Fruit fly (Drosophila melanogaster) whole organism, embryonic: Measurements from ENCODE around the gene Drsl1.

ENCODE experiments used
- Antp ChIP-seq: fragments of 200-800 bp; sonication (Bioruptor generic); optimal IDR thresholded peaks from 3 replicates; lab custom pipeline; 2016; ENCODE audit warnings: missing biosample characterization, missing genetic modification characterization
- CG10462 ChIP-seq: fragments of 200-800 bp; sonication (Bioruptor generic); optimal IDR thresholded peaks from 2 replicates; lab custom pipeline; 2016; ENCODE audit warnings: missing biosample characterization, missing genetic modification characterization
- CG12104 ChIP-seq: fragments of 200-800 bp; sonication (Bioruptor generic); optimal IDR thresholded peaks from 3 replicates; lab custom pipeline; 2016; ENCODE audit warnings: missing biosample characterization, missing genetic modification characterization
- CG12744 ChIP-seq: fragments of 200-800 bp; sonication (Bioruptor generic); optimal IDR thresholded peaks from 2 replicates; lab custom pipeline; 2016; ENCODE audit warnings: missing biosample characterization, missing genetic modification characterization
- CG14667 ChIP-seq: fragments of 200-800 bp; sonication (Bioruptor generic); IDR thresholded peaks from 2 replicates; pipeline ENCODE4 v1.3.6; 2022; ENCODE audit warnings: missing biosample characterization, missing genetic modification characterization
- CG15696 ChIP-seq: fragments of 200-800 bp; sonication (Bioruptor generic); optimal IDR thresholded peaks from 2 replicates; lab custom pipeline; 2019; ENCODE audit warnings: missing biosample characterization, mild to moderate bottlenecking, missing genetic modification characterization, moderate library complexity
- CG1792 ChIP-seq: fragments of 200-800 bp; sonication (Bioruptor generic); optimal IDR thresholded peaks from 2 replicates; lab custom pipeline; 2016; ENCODE audit warnings: missing biosample characterization, missing genetic modification characterization
- CG33213 ChIP-seq: fragments of 200-800 bp; sonication (Bioruptor generic); optimal IDR thresholded peaks from 3 replicates; lab custom pipeline; 2016; ENCODE audit warnings: missing biosample characterization, missing genetic modification characterization
- CG6272 ChIP-seq: fragments of 200-800 bp; sonication (Bioruptor generic); IDR thresholded peaks from 2 replicates; pipeline ENCODE4 v1.3.6; 2022; ENCODE audit warnings: missing biosample characterization, missing genetic modification characterization
- CG7745 ChIP-seq: fragments of 200-800 bp; sonication (Bioruptor generic); optimal IDR thresholded peaks from 2 replicates; lab custom pipeline; 2018; ENCODE audit warnings: missing biosample characterization, mild to moderate bottlenecking, missing genetic modification characterization, moderate library complexity
- CG8765 ChIP-seq: fragments of 200-800 bp; sonication (Bioruptor generic); IDR thresholded peaks from 2 replicates; pipeline ENCODE4 v1.3.6; 2022; ENCODE audit warnings: missing biosample characterization, missing genetic modification characterization
- Dip2 ChIP-seq: fragments of 200-800 bp; sonication (Bioruptor generic); IDR thresholded peaks from 2 replicates; pipeline ENCODE4 v1.3.6; 2022; ENCODE audit warnings: missing biosample characterization, missing genetic modification characterization
- E2f1 ChIP-seq: fragments of 200-800 bp; sonication (Bioruptor generic); IDR thresholded peaks from 2 replicates; pipeline ENCODE4 v1.3.6; 2022; ENCODE audit warnings: missing biosample characterization, missing genetic modification characterization
- Ets65A ChIP-seq: fragments of 200-800 bp; sonication (Bioruptor generic); peaks from one replicate; lab custom pipeline; 2016; ENCODE audit warnings: missing biosample characterization, missing genetic modification characterization
- Gug ChIP-seq: fragments of 200-800 bp; sonication (Bioruptor generic); IDR thresholded peaks from 4 replicates; pipeline ENCODE4 v1.3.6; 2022; ENCODE audit warnings: missing biosample characterization, missing genetic modification characterization
- Hr51 ChIP-seq, 2 experiments: fragments of 200-800 bp; sonication (Bioruptor generic); optimal IDR thresholded peaks; 2 replicates in 1 of 2; 3 replicates in 1 of 2; lab custom pipeline; 2016 to 2018; ENCODE audit warnings: missing biosample characterization in 2 of 2, missing genetic modification characterization in 2 of 2, mild to moderate bottlenecking in 1 of 2, moderate library complexity in 1 of 2
- Mad ChIP-seq: fragments of 200-800 bp; sonication (Bioruptor generic); optimal IDR thresholded peaks from 2 replicates; lab custom pipeline; 2016; ENCODE audit warnings: missing biosample characterization, missing genetic modification characterization
- Max ChIP-seq: fragments of 200-800 bp; sonication (Bioruptor generic); optimal IDR thresholded peaks from 2 replicates; lab custom pipeline; 2016; ENCODE audit warnings: missing biosample characterization, mild to moderate bottlenecking, missing genetic modification characterization
- Med ChIP-seq: fragments of 200-800 bp; sonication (Bioruptor generic); peaks from one replicate; lab custom pipeline; 2016; ENCODE audit warnings: missing biosample characterization, missing genetic modification characterization, mild to moderate bottlenecking, inconsistent platforms, moderate library complexity
- NC2α ChIP-seq: fragments of 200-800 bp; sonication (Bioruptor generic); optimal IDR thresholded peaks from 2 replicates; lab custom pipeline; 2016; ENCODE audit warnings: missing biosample characterization, missing genetic modification characterization
- NC2β ChIP-seq: fragments of 200-800 bp; sonication (Bioruptor generic); optimal IDR thresholded peaks from 2 replicates; lab custom pipeline; 2016; ENCODE audit warnings: missing biosample characterization, missing genetic modification characterization
- Nf-YB ChIP-seq: fragments of 200-800 bp; sonication (Bioruptor generic); optimal IDR thresholded peaks from 3 replicates; lab custom pipeline; 2019; ENCODE audit warnings: missing biosample characterization, mild to moderate bottlenecking, missing genetic modification characterization, moderate library complexity
- NfI ChIP-seq: fragments of 200-800 bp; sonication (Bioruptor generic); optimal IDR thresholded peaks from 3 replicates; lab custom pipeline; 2018; ENCODE audit warnings: missing biosample characterization, mild to moderate bottlenecking, missing genetic modification characterization, moderate library complexity
- Oaz ChIP-seq: fragments of 200-800 bp; sonication (Bioruptor generic); IDR thresholded peaks from 2 replicates; pipeline ENCODE4 v1.3.6; 2022; ENCODE audit warnings: missing biosample characterization, missing genetic modification characterization
- Ravus ChIP-seq: fragments of 200-800 bp; sonication (Bioruptor generic); IDR thresholded peaks from 2 replicates; pipeline ENCODE4 v1.3.6; 2022; ENCODE audit warnings: missing biosample characterization, missing genetic modification characterization
- Scr ChIP-seq: fragments of 200-800 bp; sonication (Bioruptor generic); IDR thresholded peaks from 2 replicates; pipeline ENCODE4 v1.3.6; 2022; ENCODE audit warnings: missing biosample characterization, missing genetic modification characterization; ENCODE audit not compliant: partially characterized antibody
- Xbp1 ChIP-seq: fragments of 200-800 bp; sonication (Bioruptor generic); optimal IDR thresholded peaks from 3 replicates; lab custom pipeline; 2016; ENCODE audit warnings: missing biosample characterization, mild to moderate bottlenecking, missing genetic modification characterization
- Xrp1 ChIP-seq: fragments of 200-800 bp; sonication (Bioruptor generic); IDR thresholded peaks from 2 replicates; pipeline ENCODE4 v1.3.6; 2022; ENCODE audit warnings: missing biosample characterization, missing genetic modification characterization
- abd-A ChIP-seq: fragments of 200-800 bp; sonication (Bioruptor generic); optimal IDR thresholded peaks from 3 replicates; lab custom pipeline; 2019; ENCODE audit warnings: missing biosample characterization, mild to moderate bottlenecking, missing genetic modification characterization, moderate library complexity
- az2 ChIP-seq: fragments of 200-800 bp; sonication (Bioruptor generic); optimal IDR thresholded peaks from 3 replicates; lab custom pipeline; 2016; ENCODE audit warnings: missing biosample characterization, missing genetic modification characterization
- bsh ChIP-seq, 2 experiments: fragments of 200-800 bp; sonication (Bioruptor generic); optimal IDR thresholded peaks; 2 replicates each; lab custom pipeline; 2017 to 2018; ENCODE audit warnings: mild to moderate bottlenecking in 2 of 2, missing biosample characterization in 2 of 2, missing genetic modification characterization in 2 of 2, moderate library complexity in 1 of 2
- cg ChIP-seq: fragments of 200-800 bp; sonication (Bioruptor generic); optimal IDR thresholded peaks from 3 replicates; lab custom pipeline; 2019; ENCODE audit warnings: missing biosample characterization, mild to moderate bottlenecking, missing genetic modification characterization, moderate library complexity
- ci ChIP-seq: fragments of 200-800 bp; sonication (Bioruptor generic); IDR thresholded peaks from 3 replicates; pipeline ENCODE4 v1.3.6; 2022; ENCODE audit warnings: missing biosample characterization, missing genetic modification characterization
- da ChIP-seq: fragments of 200-800 bp; sonication (Bioruptor generic); optimal IDR thresholded peaks from 2 replicates; lab custom pipeline; 2016; ENCODE audit warnings: missing biosample characterization, missing genetic modification characterization
- disco-r ChIP-seq: fragments of 200-800 bp; sonication (Bioruptor generic); optimal IDR thresholded peaks from 2 replicates; lab custom pipeline; 2016; ENCODE audit warnings: missing biosample characterization, missing genetic modification characterization
- dysf ChIP-seq: fragments of 200-800 bp; sonication (Bioruptor generic); IDR thresholded peaks from 3 replicates; pipeline ENCODE4 v1.3.6; 2022; ENCODE audit warnings: missing biosample characterization, missing genetic modification characterization
- ewg ChIP-seq: fragments of 200-800 bp; sonication (Bioruptor generic); optimal IDR thresholded peaks from 3 replicates; lab custom pipeline; 2017; ENCODE audit warnings: mild to moderate bottlenecking, missing biosample characterization, missing genetic modification reagents, missing genetic modification characterization
- fd96Cb ChIP-seq: fragments of 200-800 bp; sonication (Bioruptor generic); optimal IDR thresholded peaks from 2 replicates; lab custom pipeline; 2018; ENCODE audit warnings: missing biosample characterization, mild to moderate bottlenecking, missing genetic modification characterization, moderate library complexity
- hbn ChIP-seq: fragments of 200-800 bp; sonication (Bioruptor generic); IDR thresholded peaks from 2 replicates; pipeline ENCODE4 v1.3.6; 2022; ENCODE audit warnings: missing biosample characterization, missing genetic modification characterization; ENCODE audit not compliant: partially characterized antibody
- her ChIP-seq: fragments of 200-800 bp; sonication (Bioruptor generic); optimal IDR thresholded peaks from 2 replicates; lab custom pipeline; 2016; ENCODE audit warnings: missing biosample characterization, missing genetic modification characterization
- kay ChIP-seq: fragments of 200-800 bp; sonication (Bioruptor generic); optimal IDR thresholded peaks from 2 replicates; lab custom pipeline; 2016; ENCODE audit warnings: missing biosample characterization, missing genetic modification characterization
- ken ChIP-seq: fragments of 200-800 bp; sonication (Bioruptor generic); IDR thresholded peaks from 3 replicates; pipeline ENCODE4 v1.3.6; 2022; ENCODE audit warnings: missing biosample characterization, missing genetic modification characterization
- lilli ChIP-seq: fragments of 200-800 bp; sonication (Bioruptor generic); optimal IDR thresholded peaks from 3 replicates; lab custom pipeline; 2016; ENCODE audit warnings: missing biosample characterization, missing genetic modification characterization
- otp ChIP-seq: fragments of 200-800 bp; sonication (Bioruptor generic); IDR thresholded peaks from 3 replicates; pipeline ENCODE4, ENCODE4 v1.3.6; 2022; ENCODE audit warnings: missing biosample characterization, missing genetic modification characterization
- ranshi ChIP-seq: fragments of 200-800 bp; sonication (Bioruptor generic); IDR thresholded peaks from 2 replicates; pipeline ENCODE4 v1.3.6; 2022; ENCODE audit warnings: missing biosample characterization, missing genetic modification characterization
- sc ChIP-seq, 3 experiments: fragments of >200 bp in 2 of 3; fragments of 200-800 bp in 1 of 3; sonication (Bioruptor generic) in 1 of 3; optimal IDR thresholded peaks; 2 replicates in 2 of 3; 3 replicates in 1 of 3; lab custom pipeline; 2017; ENCODE audit warnings: mild to moderate bottlenecking in 1 of 3, missing biosample characterization in 1 of 3, missing genetic modification characterization in 1 of 3, missing genetic modification reagents in 1 of 3
- sisA ChIP-seq: fragments of 200-800 bp; sonication (Bioruptor generic); IDR thresholded peaks from 2 replicates; pipeline ENCODE4 v1.3.6; 2022; ENCODE audit warnings: missing biosample characterization, missing genetic modification characterization
- slou ChIP-seq: fragments of 200-800 bp; sonication (Bioruptor generic); optimal IDR thresholded peaks from 3 replicates; lab custom pipeline; 2016; ENCODE audit warnings: missing biosample characterization, missing genetic modification characterization
- tap ChIP-seq: fragments of 200-800 bp; optimal IDR thresholded peaks from 3 replicates; lab custom pipeline; 2019; ENCODE audit warnings: missing biosample characterization, mild to moderate bottlenecking, missing genetic modification characterization, moderate library complexity
- tx ChIP-seq: fragments of 200-800 bp; sonication (Bioruptor generic); optimal IDR thresholded peaks from 2 replicates; lab custom pipeline; 2016; ENCODE audit warnings: missing biosample characterization, missing genetic modification characterization

Drsl1 gene

DNA sequence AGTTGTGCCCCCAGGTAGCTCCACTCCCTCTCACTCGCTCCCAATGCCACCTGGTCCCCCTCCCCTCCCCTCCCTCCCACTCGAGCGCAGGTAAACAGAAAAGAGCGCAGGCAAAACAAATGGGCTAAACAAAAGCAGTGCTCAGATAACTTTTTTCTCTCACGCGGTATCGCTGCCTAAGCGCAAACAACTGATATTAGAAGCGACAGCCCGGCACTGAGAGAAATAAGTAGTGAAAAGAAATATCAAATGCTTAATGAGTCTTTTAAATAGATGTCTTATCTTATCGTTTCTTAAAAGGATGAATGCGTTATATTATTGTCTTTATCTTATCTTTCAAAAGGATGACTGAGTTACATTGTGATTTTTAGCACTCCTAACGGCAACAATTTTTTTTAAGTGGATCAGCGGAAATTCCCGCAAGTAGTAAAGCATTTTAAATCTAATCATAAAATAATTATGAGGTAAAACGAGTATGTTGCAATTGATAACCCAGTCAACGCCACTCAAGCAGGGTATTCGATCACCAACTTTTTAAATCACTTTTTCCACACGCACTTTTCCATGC lies 34.3 kb downstream of the Drsl1 start (continued):
- TF ChIP-seq abd-A (tag; lab: Kevin White, UChicago), result peak; percentile 5
- TF ChIP-seq tx, result peak; percentile 85
- TF ChIP-seq slou (GFP tag; lab: Kevin White, UChicago), result peak; percentile 57
- TF ChIP-seq ken (GFP tag; lab: Robert Waterston, UW), result peak; percentile 79; the same call in 2 of the 3 replicates
- TF ChIP-seq NC2α (GFP tag; lab: Kevin White, UChicago), result peak; percentile 84
- peak; percentile 91 for TF ChIP-seq CG12104 (GFP tag; lab: Kevin White, UChicago)
- peak; percentile 88 for TF ChIP-seq CG6272 (GFP tag; lab: Robert Waterston, UW)
- peak; percentile 95 for TF ChIP-seq tap (tag; lab: Kevin White, UChicago)
- TF ChIP-seq fd96Cb (tag; lab: Kevin White, UChicago), result peak; percentile 88
- peak; percentile 90 for TF ChIP-seq Oaz (GFP tag; lab: Robert Waterston, UW)
- peak; percentile 94 for TF ChIP-seq ranshi (GFP tag; lab: Robert Waterston, UW)
- TF ChIP-seq Max (GFP tag; lab: Kevin White, UChicago), result peak; percentile 89
- peak; percentile 94 for TF ChIP-seq ci (GFP tag; lab: Robert Waterston, UW)
- 0 out of 2 replicates have a peak, but pooled peaks have one; percentile 38 for TF ChIP-seq Dip2
- TF ChIP-seq E2f1 (GFP tag; lab: Robert Waterston, UW), result peak; percentile 90
- peak; percentile 80 to 97 for TF ChIP-seq Hr51 (GFP tag; optimal IDR thresholded peaks at IDR 0.05; lab: Kevin White, UChicago)
- peak; percentile 89 for TF ChIP-seq NC2β (GFP tag; lab: Kevin White, UChicago)
- peak; percentile 79 for TF ChIP-seq CG12744 (GFP tag; lab: Kevin White, UChicago)
- TF ChIP-seq CG10462 (GFP tag; lab: Kevin White, UChicago), result peak; percentile 89
- peak; percentile 91 for TF ChIP-seq dysf
- TF ChIP-seq CG1792 (GFP tag; lab: Kevin White, UChicago), result peak; percentile 87
- peak; percentile 93 for TF ChIP-seq Xbp1 (GFP tag; lab: Kevin White, UChicago)
- TF ChIP-seq Ets65A (GFP tag; lab: Kevin White, UChicago), result peak; percentile 98
- TF ChIP-seq her (GFP tag; lab: Kevin White, UChicago), result peak; percentile 88
- peak; percentile 34; the same call in 1 of the 2 replicates for TF ChIP-seq CG8765 (GFP tag; lab: Robert Waterston, UW)
- TF ChIP-seq NfI (GFP tag; lab: Kevin White, UChicago), result peak; percentile 89
- peak; percentile 91 for TF ChIP-seq Xrp1 (GFP tag; lab: Robert Waterston, UW)
- TF ChIP-seq Nf-YB (GFP tag; lab: Kevin White, UChicago), result peak; percentile 79
- TF ChIP-seq da (GFP tag; lab: Kevin White, UChicago), result peak; percentile 60
- peak; percentile 81 for TF ChIP-seq ewg (GFP tag; lab: Kevin White, UChicago)
- peak; percentile 70; the same call in 1 of the 2 replicates for TF ChIP-seq Ravus (GFP tag; lab: Robert Waterston, UW)
- TF ChIP-seq Gug, result peak; percentile 78
- TF ChIP-seq Scr (GFP tag; lab: Robert Waterston, UW), result no peak
- peak; percentile 58 for TF ChIP-seq CG15696 (tag; lab: Kevin White, UChicago)
- no peak for TF ChIP-seq sc (optimal IDR thresholded peaks at IDR 0.05; lab: Kevin White, UChicago)
- TF ChIP-seq sc (GFP tag; optimal IDR thresholded peaks at IDR 0.05; lab: Kevin White, UChicago), result peak; percentile 84
- peak; percentile 90 for TF ChIP-seq otp (GFP tag; lab: Robert Waterston, UW)
- peak; percentile 86 for TF ChIP-seq Mad (GFP tag; lab: Kevin White, UChicago)
- TF ChIP-seq hbn, result 0 out of 2 replicates have a peak, but pooled peaks have one; percentile 19
- TF ChIP-seq disco-r, result peak; percentile 75
- peak; percentile 75 for TF ChIP-seq CG14667 (GFP tag; lab: Robert Waterston, UW)
- peak; percentile 84 for TF ChIP-seq kay (GFP tag; lab: Kevin White, UChicago)
- TF ChIP-seq bsh (GFP tag; optimal IDR thresholded peaks at IDR 0.05; lab: Kevin White, UChicago), result peak in 1 of 2 experiments; percentile 94
- peak; percentile 82 for TF ChIP-seq Antp (GFP tag; lab: Kevin White, UChicago)
- TF ChIP-seq az2 (GFP tag; lab: Kevin White, UChicago), result peak; percentile 91
- TF ChIP-seq Med, result peak; percentile 98
- TF ChIP-seq cg, result no peak
- TF ChIP-seq lilli (GFP tag; lab: Kevin White, UChicago), result peak; percentile 91
- peak; percentile 79 for TF ChIP-seq CG33213 (GFP tag; lab: Kevin White, UChicago)
- peak; percentile 42 for TF ChIP-seq CG7745
- TF ChIP-seq sisA (GFP tag; lab: Robert Waterston, UW), result peak; percentile 88
